Worm (Caenorhabditis elegans): Measurements from ENCODE around the gene fis-1.

fis-1 gene

DNA sequence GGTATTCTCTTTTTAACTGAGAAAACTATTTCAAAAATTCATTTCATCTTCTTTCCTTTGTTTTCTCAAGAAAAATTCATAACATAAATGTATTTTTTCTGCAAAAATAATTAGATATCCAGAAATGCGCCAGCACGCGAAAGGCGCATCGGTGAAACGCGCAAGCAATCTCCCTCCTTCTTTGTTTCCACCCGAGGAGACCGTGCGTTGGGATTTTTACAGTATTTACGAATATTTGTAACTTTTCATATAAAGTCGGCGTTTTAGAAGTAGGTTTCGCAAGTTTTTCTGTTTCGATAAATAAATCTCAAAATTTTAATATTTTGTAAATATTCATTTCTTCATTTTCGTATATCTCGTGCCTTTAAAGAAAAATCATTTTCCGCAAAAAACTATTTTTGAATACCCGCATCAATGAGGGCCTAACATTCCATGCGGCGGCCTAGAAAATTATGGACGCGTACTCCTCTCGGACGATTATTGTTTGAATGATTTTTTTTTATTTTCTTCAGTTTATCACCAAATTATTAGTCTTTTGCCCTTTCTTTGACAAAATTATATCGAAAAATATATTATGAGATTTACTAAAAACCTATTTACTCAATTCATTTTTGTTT, 21.6 kb downstream of the fis-1 start, which contains the start of gene ssup-72 (continued):
- no peak for TF ChIP-seq unc-62 (GFP tag; optimal IDR thresholded peaks at IDR 0.05)
- no peak for TF ChIP-seq Y55F3AM.14 (GFP tag; optimal IDR thresholded peaks at IDR 0.05)
- TF ChIP-seq nhr-12 (tag; optimal IDR thresholded peaks at IDR 0.05): no peak
- no peak for TF ChIP-seq egl-27 (tag; optimal IDR thresholded peaks at IDR 0.05)
- TF ChIP-seq mbf-1 (tag; optimal IDR thresholded peaks at IDR 0.05): no peak
- TF ChIP-seq zag-1 (tag; optimal IDR thresholded peaks at IDR 0.05): no peak
- TF ChIP-seq ztf-4 (tag; optimal IDR thresholded peaks at IDR 0.05): peak; percentile 7

DNA sequence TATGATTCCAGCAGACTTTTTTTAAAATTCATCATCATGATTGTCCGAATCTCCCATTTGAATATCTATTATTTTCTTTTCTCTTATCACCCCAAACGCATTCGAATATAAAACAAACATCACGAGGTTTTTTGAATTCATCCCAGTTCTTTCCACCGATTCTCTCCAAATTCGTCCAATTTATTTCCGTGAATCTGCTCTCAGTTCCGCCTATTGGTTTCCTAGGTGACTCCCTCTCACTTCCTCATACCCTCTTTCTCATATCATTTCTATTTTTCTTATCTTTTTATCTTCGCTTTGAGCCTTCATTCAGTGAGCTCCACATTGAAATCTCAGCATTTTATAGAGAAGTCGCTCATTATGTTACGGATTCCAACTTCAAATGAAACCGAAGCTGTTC, 24.1 kb downstream of the fis-1 start, which contains the start of gene T13C2.7:
T13C2.7 (plus strand) TSS at position 301 of the 400 bp plus-strand sequence.
- no peak for TF ChIP-seq gmeb-1 (tag; optimal IDR thresholded peaks at IDR 0.05)
- no peak for TF ChIP-seq fos-1 (tag; optimal IDR thresholded peaks at IDR 0.05)
- TF ChIP-seq mab-5 (tag; optimal IDR thresholded peaks at IDR 0.05): no peak
- no peak for TF ChIP-seq ceh-16 (tag; optimal IDR thresholded peaks at IDR 0.05)
- no peak for TF ChIP-seq egl-27 (tag; optimal IDR thresholded peaks at IDR 0.05)
- TF ChIP-seq ceh-82 (tag; optimal IDR thresholded peaks at IDR 0.05): no peak
- no peak for TF ChIP-seq unc-55 (GFP tag; optimal IDR thresholded peaks at IDR 0.05)
- TF ChIP-seq lin-11 (tag; optimal IDR thresholded peaks at IDR 0.05): no peak
- no peak for TF ChIP-seq mdl-1 (tag; optimal IDR thresholded peaks at IDR 0.05)
- TF ChIP-seq C34F6.9 (tag; optimal IDR thresholded peaks at IDR 0.05): no peak
- no peak for TF ChIP-seq blmp-1 (tag; optimal IDR thresholded peaks at IDR 0.05; ENCODE audit: insufficient read depth)
- no peak for TF ChIP-seq sma-3 (GFP tag; optimal IDR thresholded peaks at IDR 0.05)
- TF ChIP-seq unc-62 (GFP tag; optimal IDR thresholded peaks at IDR 0.05): no peak
- no peak for TF ChIP-seq lsy-2 (tag; optimal IDR thresholded peaks at IDR 0.05)

DNA sequence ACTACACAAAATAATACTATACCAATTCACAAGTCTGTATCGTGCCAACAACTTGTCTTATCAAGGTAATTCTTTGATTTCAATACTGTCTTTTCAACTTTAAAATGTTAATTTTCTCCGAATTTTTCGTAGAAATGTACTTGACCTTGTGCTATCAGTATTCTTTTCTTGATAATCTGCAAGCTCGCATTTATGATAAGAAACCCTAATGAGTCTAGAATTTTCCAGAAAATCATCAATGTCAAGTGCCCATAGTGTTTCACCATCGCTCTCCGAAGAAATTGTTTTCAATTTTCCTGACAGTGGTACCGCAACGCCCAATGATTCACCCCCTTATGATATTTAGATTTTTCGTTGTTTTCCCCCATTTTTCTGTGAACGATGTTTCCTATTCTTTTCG, 26.3 kb downstream of the fis-1 start:
- TF ChIP-seq ceh-82 (tag; optimal IDR thresholded peaks at IDR 0.05) (no peak), nhr-6 (tag; optimal IDR thresholded peaks at IDR 0.05) (no peak), ceh-16 (tag; optimal IDR thresholded peaks at IDR 0.05) (no peak), fos-1 (tag; optimal IDR thresholded peaks at IDR 0.05) (peak; percentile 64), sma-3 (GFP tag; optimal IDR thresholded peaks at IDR 0.05) (no peak)

DNA sequence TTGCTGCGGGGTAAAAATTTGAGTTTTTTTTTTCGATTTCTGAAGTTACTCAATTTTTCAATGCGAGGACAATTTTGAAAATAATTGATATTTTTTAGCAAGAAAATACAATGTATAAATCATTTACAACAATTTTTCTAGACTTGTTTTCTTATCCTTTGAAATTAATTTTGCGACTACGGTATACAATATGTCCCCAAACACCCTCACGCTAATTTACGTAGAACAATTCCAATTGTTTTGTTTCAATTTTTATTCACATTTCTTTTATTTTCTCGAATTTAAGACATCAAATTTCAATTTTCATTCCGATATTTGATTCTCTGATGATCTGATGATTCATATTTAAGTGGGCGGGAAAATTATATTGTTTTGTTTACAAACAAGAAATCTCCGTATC, 27.0 kb downstream of the fis-1 start:
- TF ChIP-seq snpc-4 (tag; optimal IDR thresholded peaks at IDR 0.05): no peak
- TF ChIP-seq egl-27 (tag; optimal IDR thresholded peaks at IDR 0.05): no peak
- no peak for TF ChIP-seq blmp-1 (tag; optimal IDR thresholded peaks at IDR 0.05; ENCODE audit: insufficient read depth)
- TF ChIP-seq unc-55 (GFP tag; optimal IDR thresholded peaks at IDR 0.05): no peak
- TF ChIP-seq zag-1 (tag; optimal IDR thresholded peaks at IDR 0.05): no peak
- no peak for TF ChIP-seq lsy-2 (tag; optimal IDR thresholded peaks at IDR 0.05)
- no peak for TF ChIP-seq sma-3 (GFP tag; optimal IDR thresholded peaks at IDR 0.05)
- TF ChIP-seq Y55F3AM.14 (GFP tag; optimal IDR thresholded peaks at IDR 0.05): no peak
- TF ChIP-seq nhr-11 (tag; optimal IDR thresholded peaks at IDR 0.05): no peak
- TF ChIP-seq nhr-25 (tag; optimal IDR thresholded peaks at IDR 0.05): no peak
- no peak for TF ChIP-seq ceh-16 (tag; optimal IDR thresholded peaks at IDR 0.05)
- no peak for TF ChIP-seq skn-1 (tag; optimal IDR thresholded peaks at IDR 0.05)
- no peak for TF ChIP-seq nhr-6 (tag; optimal IDR thresholded peaks at IDR 0.05)
- TF ChIP-seq peb-1 (tag; optimal IDR thresholded peaks at IDR 0.05): no peak
- no peak for TF ChIP-seq nhr-129 (tag; optimal IDR thresholded peaks at IDR 0.05)
- TF ChIP-seq unc-39 (tag; optimal IDR thresholded peaks at IDR 0.05): no peak
- no peak for TF ChIP-seq sem-4 (tag; optimal IDR thresholded peaks at IDR 0.05)

DNA sequence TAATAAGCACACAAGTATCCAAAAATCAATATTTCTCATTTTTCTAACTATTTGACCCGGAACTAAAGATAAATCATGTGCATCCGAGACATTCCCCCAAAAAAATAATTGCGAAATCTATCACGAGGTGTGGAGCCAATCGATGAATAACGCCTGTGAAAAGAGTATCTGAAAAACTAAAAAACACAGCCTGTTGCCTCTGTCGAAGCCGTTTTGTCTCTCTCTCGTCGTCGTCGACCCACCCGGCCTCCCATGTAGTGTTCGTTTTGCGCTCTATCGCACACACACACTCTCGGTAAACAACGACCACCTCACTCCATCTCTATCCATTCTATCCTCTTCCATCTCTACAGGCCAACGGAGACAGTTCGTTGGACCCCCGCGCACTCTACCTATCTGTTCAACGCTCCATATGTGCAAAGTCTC, 27.8 kb downstream of the fis-1 start:
- TF ChIP-seq unc-55 (GFP tag; optimal IDR thresholded peaks at IDR 0.05) (peak; percentile 79), nhr-25 (tag; optimal IDR thresholded peaks at IDR 0.05) (peak; percentile 59), fos-1 (tag; optimal IDR thresholded peaks at IDR 0.05) (peak; percentile 8), blmp-1 (tag; optimal IDR thresholded peaks at IDR 0.05; ENCODE audit: insufficient read depth) (peak; percentile 3), F13H6.1 (tag; optimal IDR thresholded peaks at IDR 0.05) (peak; percentile 39), sma-3 (GFP tag; optimal IDR thresholded peaks at IDR 0.05) (peak; percentile 22), mab-5 (tag; optimal IDR thresholded peaks at IDR 0.05) (peak; percentile 5), ama-1 (optimal IDR thresholded peaks at IDR 0.05) (no peak), sma-9 (GFP tag; optimal IDR thresholded peaks at IDR 0.05) (peak; percentile 61), sma-9 (tag; optimal IDR thresholded peaks at IDR 0.05) (no peak), aly-2 (tag; optimal IDR thresholded peaks at IDR 0.05) (no peak), lin-11 (tag; optimal IDR thresholded peaks at IDR 0.05) (peak; percentile 64), nhr-12 (tag; optimal IDR thresholded peaks at IDR 0.05) (no peak), ztf-4 (tag; optimal IDR thresholded peaks at IDR 0.05) (peak; percentile 48), C34F6.9 (tag; optimal IDR thresholded peaks at IDR 0.05) (peak; percentile 96), nhr-129 (tag; optimal IDR thresholded peaks at IDR 0.05) (peak; percentile 71), lsy-2 (tag; optimal IDR thresholded peaks at IDR 0.05) (peak; percentile 38 to 65)
